Worm (Caenorhabditis elegans): ENCODE results near the gene pgp-13.

- no peak for TF ChIP-seq sdc-2 (tag; optimal IDR thresholded peaks at IDR 0.05)
- TF ChIP-seq rnt-1 (tag; optimal IDR thresholded peaks at IDR 0.05) = no peak
- TF ChIP-seq pat-9 (tag; optimal IDR thresholded peaks at IDR 0.05) = no peak
- no peak for TF ChIP-seq elt-4 (tag; optimal IDR thresholded peaks at IDR 0.05)
- TF ChIP-seq hlh-30 (tag; optimal IDR thresholded peaks at IDR 0.05; ENCODE audit: insufficient read depth) = no peak
- TF ChIP-seq pag-3 (tag; optimal IDR thresholded peaks at IDR 0.05; ENCODE audit: borderline replicate concordance) = no peak
- TF ChIP-seq sox-4 (tag; optimal IDR thresholded peaks at IDR 0.05) = no peak
- TF ChIP-seq unc-42 (tag; optimal IDR thresholded peaks at IDR 0.05) = no peak
- no peak for TF ChIP-seq nhr-232 (tag; optimal IDR thresholded peaks at IDR 0.05)
Measured at ce11 chrX:12764009-12764408, 25.5 kb downstream of the pgp-13 start.
